Worm (Caenorhabditis elegans): ENCODE measurements around the gene B0034.7.

ce11 chrII:5959575-5960119 is 1.8 kb upstream of the B0034.7 start:
- no peak for TF ChIP-seq snpc-4 (tag; optimal IDR thresholded peaks at IDR 0.05)
- TF ChIP-seq F16B12.6 (tag; optimal IDR thresholded peaks at IDR 0.05), result no peak
- no peak for TF ChIP-seq ama-1 (optimal IDR thresholded peaks at IDR 0.05)
- no peak for TF ChIP-seq jun-1 (tag; optimal IDR thresholded peaks at IDR 0.05)
- no peak for TF ChIP-seq efl-1 (optimal IDR thresholded peaks at IDR 0.05)
- TF ChIP-seq efl-1 (GFP tag; optimal IDR thresholded peaks at IDR 0.05 in 1 of 2), result no peak
- TF ChIP-seq aha-1 (tag; optimal IDR thresholded peaks at IDR 0.05), result no peak
- TF ChIP-seq ztf-11 (tag; optimal IDR thresholded peaks at IDR 0.05), result no peak
